Fruit fly (Drosophila melanogaster) Kc167 (cell line): Measurements from ENCODE around the gene Fas2.

Experiments
- Myc ChIP-seq: fragments of >200 bp; optimal IDR thresholded peaks from 2 replicates; lab custom pipeline; 2017; ENCODE audit warnings: missing external identifiers
- Sin3A ChIP-seq: fragments of >200 bp; optimal IDR thresholded peaks from 2 replicates; lab custom pipeline; 2018; ENCODE audit warnings: missing external identifiers
- h ChIP-seq: fragments of >200 bp; optimal IDR thresholded peaks from 3 replicates; lab custom pipeline; 2018; ENCODE audit warnings: missing external identifiers
- insv ChIP-seq: fragments of >200 bp; optimal IDR thresholded peaks from 3 replicates; lab custom pipeline; 2018; ENCODE audit warnings: missing external identifiers
- psq ChIP-seq: fragments of >200 bp; optimal IDR thresholded peaks from 2 replicates; lab custom pipeline; 2017; ENCODE audit warnings: missing external identifiers
- ttk ChIP-seq: sonication (Bioruptor generic); optimal IDR thresholded peaks from 2 replicates; lab custom pipeline; 2017; ENCODE audit warnings: missing external identifiers

The Fas2 gene

DNA sequence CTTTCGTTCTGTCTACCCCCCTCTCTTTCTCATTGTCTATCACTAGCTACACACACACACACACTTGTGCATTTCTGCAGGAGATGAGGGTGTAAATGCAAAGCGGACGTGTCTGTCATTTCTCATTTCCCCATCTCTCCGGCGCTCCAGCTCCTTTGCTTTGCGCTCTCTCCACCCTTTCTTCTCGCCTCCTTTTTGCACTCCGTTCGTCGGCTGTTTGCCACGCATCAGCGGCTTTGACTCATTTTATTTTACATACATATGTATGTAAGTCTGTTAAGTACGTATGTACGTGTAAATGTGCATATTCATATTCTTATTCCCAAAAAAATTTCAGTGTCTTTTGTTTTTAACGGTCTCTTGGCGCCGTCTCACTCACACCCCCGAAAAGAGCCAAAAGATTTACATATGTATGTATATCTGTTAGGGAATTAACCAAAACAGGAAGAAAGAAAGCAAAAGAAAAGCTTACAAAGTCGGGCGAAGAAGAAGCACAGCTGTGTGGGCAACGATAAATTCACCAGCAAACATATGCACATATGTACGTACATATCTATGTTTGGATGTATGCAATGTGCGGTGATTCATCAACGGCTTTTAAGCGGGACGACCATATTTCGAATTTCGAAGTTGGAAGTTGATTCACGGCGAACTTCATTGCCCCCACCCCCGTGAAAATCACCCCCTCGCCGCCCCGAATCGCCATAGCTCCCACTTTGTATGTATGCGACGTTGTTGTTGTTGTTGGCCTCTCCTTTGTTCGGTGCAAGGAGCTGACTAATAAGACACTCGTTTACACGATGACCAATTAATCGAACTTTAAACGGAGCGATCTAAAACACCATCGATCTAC lies 98.4 kb downstream of the Fas2 start:
- no peak for TF ChIP-seq insv
- TF ChIP-seq h: no peak
- TF ChIP-seq ttk (lab: Kevin White, UChicago): no peak

DNA sequence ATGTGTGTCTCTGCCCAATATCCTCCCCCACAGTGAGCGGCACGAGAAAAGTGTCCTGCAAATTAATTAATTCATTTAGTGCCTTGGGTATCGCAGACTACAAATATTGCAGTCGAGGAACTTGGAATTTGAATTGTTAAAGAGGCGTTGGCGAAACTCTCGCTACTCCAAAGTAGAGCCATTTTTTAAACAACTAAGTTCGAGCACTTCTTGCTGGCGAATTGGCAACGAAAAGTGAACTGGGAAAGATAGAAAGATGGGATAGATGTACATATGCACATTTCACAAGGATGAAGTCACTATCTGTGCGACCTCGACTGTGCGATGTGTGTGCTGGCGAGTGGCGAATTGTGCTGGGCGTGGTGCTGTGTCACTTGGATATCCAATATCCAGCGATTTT lies 99.1 kb downstream of the Fas2 start:
- TF ChIP-seq psq (no peak), Sin3A (lab: Kevin White, UChicago) (no peak), ttk (lab: Kevin White, UChicago) (no peak), insv (no peak), Myc (lab: Kevin White, UChicago) (no peak), h (no peak)

DNA sequence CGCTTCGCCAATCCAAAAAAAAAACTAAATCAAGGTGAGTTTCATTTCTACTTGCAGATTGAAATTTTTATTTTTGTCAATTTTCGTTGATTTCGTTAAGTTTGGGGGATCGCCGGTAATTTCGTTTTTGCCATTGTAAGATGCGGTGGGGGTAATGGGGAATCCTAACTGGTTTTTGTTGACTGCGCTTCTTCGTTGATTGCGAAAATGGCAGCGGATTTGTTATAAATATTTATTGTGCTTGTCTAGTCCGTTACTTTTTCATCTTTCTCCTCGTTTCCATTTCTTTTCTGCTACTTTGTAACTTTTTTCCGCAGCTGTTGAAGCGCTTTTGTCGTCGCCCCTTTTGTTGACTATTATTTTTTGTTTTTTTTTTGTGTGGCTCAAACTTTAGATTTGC lies 99.7 kb downstream of the Fas2 start:
- TF ChIP-seq Sin3A (lab: Kevin White, UChicago) (no peak), insv (no peak), psq (no peak), h (no peak), Myc (lab: Kevin White, UChicago) (no peak), ttk (lab: Kevin White, UChicago) (no peak)

DNA sequence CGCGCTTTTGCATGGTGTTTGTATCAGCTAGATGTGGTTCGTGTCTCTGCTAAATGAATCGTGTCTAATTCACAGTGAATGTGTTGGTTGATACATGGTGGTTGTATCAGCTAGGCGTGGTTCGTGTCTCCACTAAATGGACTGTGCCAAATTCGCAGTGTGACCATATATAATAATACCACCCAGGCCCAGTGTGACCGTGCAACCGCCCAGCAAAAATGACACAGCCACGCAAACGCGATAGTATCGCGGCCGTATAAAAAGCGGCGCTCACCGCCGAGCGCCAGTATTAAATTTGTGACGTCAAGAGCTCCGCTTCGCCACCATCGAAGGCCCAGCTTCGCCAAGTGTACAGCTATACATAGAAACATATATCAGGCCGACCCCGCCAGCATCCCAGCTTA lies 100.1 kb downstream of the Fas2 start, which contains the start of gene cib:
Gene cib (plus strand): TSS at position 284 of the 404 bp plus-strand sequence.
- TF ChIP-seq Myc (lab: Kevin White, UChicago): no peak
- TF ChIP-seq insv: no peak
- no peak for TF ChIP-seq h
- TF ChIP-seq psq: no peak
- TF ChIP-seq Sin3A (lab: Kevin White, UChicago): no peak
- TF ChIP-seq ttk (lab: Kevin White, UChicago): no peak

DNA sequence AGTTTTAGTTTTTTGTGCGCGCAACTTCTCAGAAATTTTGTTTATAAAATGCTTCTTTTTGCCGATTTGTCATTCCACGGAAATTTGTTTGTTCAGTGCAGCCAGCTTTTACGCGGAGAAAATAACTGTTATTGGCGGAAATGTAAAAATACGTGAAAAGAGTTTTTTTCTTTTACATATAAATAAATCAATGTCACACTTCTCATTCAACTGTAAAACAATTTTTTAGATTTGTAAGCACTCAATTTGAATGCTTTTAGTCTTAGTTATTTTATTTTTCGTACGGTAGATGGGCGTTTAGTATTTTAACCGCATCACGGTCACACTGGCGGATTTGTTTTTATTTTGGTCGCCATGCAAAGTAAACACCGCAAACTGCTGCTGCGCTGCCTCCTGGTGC lies 101.8 kb downstream of the Fas2 start, which contains the start of the genes Xpac and brn:
Gene Xpac (minus strand): TSS at position 66 of the 400 bp plus-strand sequence.
Gene brn (plus strand): TSS at position 211 of the 400 bp plus-strand sequence.
- TF ChIP-seq psq (no peak), ttk (lab: Kevin White, UChicago) (no peak), h (no peak), Myc (lab: Kevin White, UChicago) (no peak), insv (no peak), Sin3A (lab: Kevin White, UChicago) (no peak)

DNA sequence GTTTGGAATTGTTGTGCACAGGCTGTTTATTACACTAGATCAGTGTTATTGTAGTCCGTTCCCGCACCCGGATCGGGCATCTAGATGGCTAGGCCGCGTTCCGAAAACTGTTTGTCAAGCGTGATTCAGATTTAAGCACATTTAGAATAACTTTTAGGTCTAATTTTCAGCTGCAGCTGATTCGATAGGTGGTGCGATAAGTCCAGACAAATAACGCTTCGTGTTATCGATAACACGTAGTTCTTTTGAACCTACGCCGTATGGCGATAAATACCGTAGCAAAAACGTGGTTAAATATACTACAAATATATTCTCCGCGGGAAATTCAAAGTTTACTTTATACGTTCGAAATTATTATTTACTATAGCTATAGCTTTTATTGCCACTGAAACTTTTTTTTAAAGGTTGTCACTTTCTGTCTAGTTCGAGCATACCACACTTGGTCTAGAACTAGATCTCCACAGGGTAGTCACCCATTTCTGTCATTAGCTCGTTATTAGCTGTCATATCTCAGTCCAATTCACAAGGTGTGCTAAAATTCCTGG lies 105.0 kb downstream of the Fas2 start, which contains the start of the genes Cmtr1 and CG15375:
Gene Cmtr1 (minus strand): TSS at position 208 of the 545 bp plus-strand sequence.
Gene CG15375 (plus strand): TSS at position 495 of the 545 bp plus-strand sequence.
- TF ChIP-seq insv (no peak), ttk (lab: Kevin White, UChicago) (no peak), Sin3A (lab: Kevin White, UChicago) (no peak), psq (no peak), h (no peak), Myc (lab: Kevin White, UChicago) (no peak)

DNA sequence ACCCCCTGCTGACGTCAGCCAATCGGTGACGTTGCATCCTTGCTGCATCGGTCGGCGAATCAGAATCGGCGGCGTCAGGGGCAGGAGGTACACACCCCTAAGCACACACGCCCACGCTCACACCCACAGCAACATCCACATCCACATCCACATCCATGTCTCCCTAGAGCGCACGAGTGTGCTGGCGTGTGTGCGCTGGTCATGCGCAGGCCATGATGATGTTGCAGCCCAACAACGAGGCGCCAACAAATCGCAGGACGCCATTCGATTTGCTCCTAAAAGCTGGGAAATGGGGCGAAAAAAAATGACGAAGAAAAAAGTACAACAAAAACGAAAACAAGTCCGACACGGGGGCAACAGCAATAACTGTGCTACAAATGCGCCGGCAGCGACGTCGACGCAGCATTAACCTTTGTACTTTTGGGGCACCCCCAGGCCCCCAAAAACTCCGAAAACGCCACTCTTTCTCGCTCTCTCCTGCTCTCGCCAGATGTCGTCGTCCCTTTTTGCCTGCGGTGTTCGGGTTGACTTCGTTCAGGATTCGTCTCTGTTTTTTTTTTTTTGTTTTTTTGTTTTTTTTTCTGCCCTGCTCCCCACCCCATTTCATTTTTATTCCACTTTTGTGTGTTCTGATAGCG lies 116.8 kb downstream of the Fas2 start:
- TF ChIP-seq ttk (lab: Kevin White, UChicago): no peak
- TF ChIP-seq h: no peak
- TF ChIP-seq psq: no peak
